Fruit fly (Drosophila melanogaster): ENCODE results near the gene Gr93d.

DNA sequence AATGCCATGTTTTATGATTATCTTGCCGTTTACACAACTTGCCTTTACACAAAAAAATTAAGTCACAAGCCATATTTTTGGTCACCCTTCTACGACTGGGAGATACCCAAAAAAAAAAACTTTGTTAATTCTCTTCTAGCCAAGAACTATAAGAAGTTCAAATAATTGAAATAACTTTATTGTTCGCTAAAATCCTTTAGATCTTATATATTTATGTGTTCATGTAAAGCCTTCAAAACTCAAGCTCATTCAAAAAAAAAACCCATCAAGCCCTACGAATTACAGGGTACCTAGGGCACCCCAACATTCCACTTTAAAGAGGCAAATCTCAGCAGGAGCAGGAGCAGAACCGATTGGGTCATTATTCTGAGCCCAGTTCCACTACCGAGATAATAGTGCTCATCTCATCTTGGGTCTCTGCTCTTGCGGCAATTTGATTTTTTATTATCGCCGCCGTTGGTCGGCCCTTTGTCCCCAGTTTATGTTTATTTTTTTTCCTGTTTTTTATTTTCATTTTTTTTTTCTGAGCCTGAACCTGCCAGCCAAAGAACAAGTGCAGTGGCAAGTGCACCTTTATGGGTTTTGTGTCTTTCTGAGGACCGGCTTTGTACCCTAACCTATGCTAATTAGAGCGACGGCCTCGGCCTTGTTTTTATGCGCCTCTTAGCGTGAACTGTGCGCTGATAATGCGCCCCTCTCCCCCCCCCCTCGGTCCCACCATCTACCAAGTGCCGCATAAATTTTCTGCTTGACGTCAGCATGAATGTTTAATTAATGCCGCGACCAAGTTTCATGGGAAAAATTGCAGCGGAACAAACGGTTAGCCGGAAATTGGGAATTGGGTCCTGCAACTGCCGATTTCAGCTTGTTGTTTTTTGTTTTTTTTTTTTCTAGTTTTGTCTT lies 4.7 kb downstream of the Gr93d start:
- no peak for TF ChIP-seq CG8478 (optimal IDR thresholded peaks at IDR 0.05)
- no peak for TF ChIP-seq CTCF (optimal IDR thresholded peaks at IDR 0.05)
